Worm (Caenorhabditis elegans) whole organism, L1 larva: ENCODE results near the gene rpc-11.

Experiments
- unc-86 ChIP-seq: sonication (generic microtip); optimal IDR thresholded peaks from 2 replicates; lab custom pipeline; 2016; ENCODE audit warnings: missing genetic modification characterization, missing compliant biosample characterization
- ztf-11 ChIP-seq, 2 experiments: sonication (generic microtip); optimal IDR thresholded peaks; 2 replicates each; lab custom pipeline; 2016 to 2017; ENCODE audit warnings: missing genetic modification characterization in 2 of 2, missing biosample characterization in 1 of 2, missing compliant biosample characterization in 1 of 2

- TF ChIP-seq unc-86 (tag; lab: Kevin White, UChicago) (no peak), ztf-11 (tag; optimal IDR thresholded peaks at IDR 0.05; lab: Kevin White, UChicago) (no peak)
Observed at ce11 chrIV:1375289-1375688, 34.6 kb downstream of the rpc-11 start.
